Worm (Caenorhabditis elegans): ENCODE measurements around the gene fipr-12.

fipr-12 gene

ce11 chrV:9970119-9970518 lies 27.0 kb downstream of the fipr-12 start:
- TF ChIP-seq nhr-48 (tag; optimal IDR thresholded peaks at IDR 0.05) (peak; percentile 79), F49E8.2 (tag; optimal IDR thresholded peaks at IDR 0.05; ENCODE audit: borderline replicate concordance) (peak; percentile 83), ztf-11 (tag; optimal IDR thresholded peaks at IDR 0.05) (no peak), lin-1 (GFP tag; IDR thresholded peaks at IDR 0.05) (peak; percentile 94), daf-16 (GFP tag; optimal IDR thresholded peaks at IDR 0.05) (peak; percentile 79 to 96), daf-16 (tag; optimal IDR thresholded peaks at IDR 0.05) (no peak), ceh-28 (tag; optimal IDR thresholded peaks at IDR 0.05) (no peak), nhr-102 (tag; optimal IDR thresholded peaks at IDR 0.05) (peak; percentile 75), zip-11 (GFP tag; IDR thresholded peaks at IDR 0.05) (peak; percentile 91), egl-27 (tag; optimal IDR thresholded peaks at IDR 0.05) (no peak), gei-8 (GFP tag; optimal IDR thresholded peaks at IDR 0.05) (peak; percentile 95), lin-38 (GFP tag; IDR thresholded peaks at IDR 0.05) (peak; percentile 87), ceh-20 (GFP tag; IDR thresholded peaks at IDR 0.05) (peak; percentile 83), sdz-12 (GFP tag; optimal IDR thresholded peaks at IDR 0.05) (no peak), nhr-10 (tag; optimal IDR thresholded peaks at IDR 0.05) (no peak), nhr-76 (tag; optimal IDR thresholded peaks at IDR 0.05) (no peak), daf-8 (GFP tag; IDR thresholded peaks at IDR 0.05) (peak; percentile 67; the same call in 1 of the 2 replicates), mep-1 (tag; optimal IDR thresholded peaks at IDR 0.05) (peak; percentile 76), dmd-8 (GFP tag; IDR thresholded peaks at IDR 0.05) (peak; percentile 96), hif-1 (tag; optimal IDR thresholded peaks at IDR 0.05) (peak; percentile 42 to 62), cey-2 (tag; optimal IDR thresholded peaks at IDR 0.05; ENCODE audit: borderline replicate concordance, insufficient read depth) (no peak), nhr-6 (tag; optimal IDR thresholded peaks at IDR 0.05) (peak; percentile 17), zfp-2 (tag; optimal IDR thresholded peaks at IDR 0.05) (peak; percentile 47), aha-1 (tag) (peak; percentile 95), tra-1 (GFP tag; IDR thresholded peaks at IDR 0.05) (peak; percentile 91), ceh-32 (tag; optimal IDR thresholded peaks at IDR 0.05; ENCODE audit: poor library complexity) (peak; percentile 13), nhr-42 (GFP tag; IDR thresholded peaks at IDR 0.05) (peak; percentile 92), unc-62 (GFP tag; optimal IDR thresholded peaks at IDR 0.05 in 1 of 2) (no peak), unc-62 (tag; optimal IDR thresholded peaks at IDR 0.05) (no peak), madf-5 (GFP tag; IDR thresholded peaks at IDR 0.05) (peak; percentile 89 to 97), daf-12 (tag; optimal IDR thresholded peaks at IDR 0.05) (no peak), Y105C5A.15 (GFP tag; IDR thresholded peaks at IDR 0.05) (peak; percentile 95; the same call in 1 of the 2 replicates), aly-2 (tag; optimal IDR thresholded peaks at IDR 0.05) (no peak), ceh-62 (tag; optimal IDR thresholded peaks at IDR 0.05) (no peak), ztf-7 (tag; optimal IDR thresholded peaks at IDR 0.05) (peak; percentile 66), F44E2.7 (GFP tag; IDR thresholded peaks at IDR 0.05) (peak; percentile 98), lir-3 (tag; optimal IDR thresholded peaks at IDR 0.05) (peak; percentile 83), duxl-1 (tag; optimal IDR thresholded peaks at IDR 0.05; ENCODE audit: poor library complexity) (peak; percentile 83), ceh-82 (tag; optimal IDR thresholded peaks at IDR 0.05) (no peak), set-16 (GFP tag; IDR thresholded peaks at IDR 0.05) (peak; percentile 73), madf-9 (GFP tag; conservative IDR thresholded peaks at IDR 0.05) (peak; percentile 83), lin-39 (tag; optimal IDR thresholded peaks at IDR 0.05) (no peak), ZK546.5 (tag; optimal IDR thresholded peaks at IDR 0.05) (no peak), dve-1 (tag; optimal IDR thresholded peaks at IDR 0.05; ENCODE audit: insufficient read depth) (peak; percentile 59), php-3 (GFP tag; IDR thresholded peaks at IDR 0.05) (peak; percentile 92), fkh-10 (GFP tag; optimal IDR thresholded peaks at IDR 0.05) (no peak), fos-1 (tag; optimal IDR thresholded peaks at IDR 0.05) (no peak), daf-19 (GFP tag; conservative IDR thresholded peaks at IDR 0.05) (peak; percentile 86), hlh-30 (tag; optimal IDR thresholded peaks at IDR 0.05; ENCODE audit: insufficient read depth) (peak; percentile 62), lin-29 (GFP tag; IDR thresholded peaks at IDR 0.05) (peak; percentile 57; the same call in 1 of the 2 replicates), zip-2 (tag; optimal IDR thresholded peaks at IDR 0.05) (peak; percentile 57), saeg-2 (GFP tag; IDR thresholded peaks at IDR 0.05) (peak; percentile 65; the same call in 1 of the 2 replicates)

All from whole organism, L4 larva.